Fruit fly (Drosophila melanogaster) whole organism, embryonic: ENCODE data around the gene asun.

ENCODE experiments used
- CG10654 ChIP-seq: fragments of 200-800 bp; sonication (Bioruptor generic); optimal IDR thresholded peaks from 2 replicates; lab custom pipeline; 2016; ENCODE audit warnings: missing biosample characterization, missing genetic modification characterization
- CG12391 ChIP-seq: fragments of 200-800 bp; sonication (Bioruptor generic); optimal IDR thresholded peaks from 3 replicates; lab custom pipeline; 2018; ENCODE audit warnings: missing biosample characterization, mild to moderate bottlenecking, missing genetic modification characterization, moderate library complexity
- CG12744 ChIP-seq: fragments of 200-800 bp; sonication (Bioruptor generic); optimal IDR thresholded peaks from 2 replicates; lab custom pipeline; 2016; ENCODE audit warnings: missing biosample characterization, missing genetic modification characterization
- CG14014 ChIP-seq: fragments of 200-800 bp; sonication (Bioruptor generic); IDR thresholded peaks from 2 replicates; pipeline ENCODE4 v1.3.6; 2022; ENCODE audit warnings: missing biosample characterization, missing genetic modification characterization
- CG16815 ChIP-seq: fragments of 200-800 bp; sonication (Bioruptor generic); optimal IDR thresholded peaks from 3 replicates; lab custom pipeline; 2017; ENCODE audit warnings: missing biosample characterization, mild to moderate bottlenecking, missing genetic modification characterization
- CG17802 ChIP-seq: fragments of 200-800 bp; sonication (Bioruptor generic); optimal IDR thresholded peaks from 2 replicates; lab custom pipeline; 2018; ENCODE audit warnings: missing biosample characterization, mild to moderate bottlenecking, missing genetic modification characterization, moderate library complexity
- CG17829 ChIP-seq: fragments of 200-800 bp; optimal IDR thresholded peaks from 2 replicates; lab custom pipeline; 2019; ENCODE audit warnings: missing biosample characterization, mild to moderate bottlenecking, missing genetic modification characterization, moderate library complexity
- CG2202 ChIP-seq: fragments of 200-800 bp; sonication (Bioruptor generic); optimal IDR thresholded peaks from 2 replicates; lab custom pipeline; 2018; ENCODE audit warnings: missing biosample characterization, mild to moderate bottlenecking, missing genetic modification characterization
- CG2875 ChIP-seq: fragments of 200-800 bp; sonication (Bioruptor generic); optimal IDR thresholded peaks from 2 replicates; lab custom pipeline; 2017; ENCODE audit warnings: missing biosample characterization, mild to moderate bottlenecking, missing genetic modification characterization, missing genetic modification reagents
- CG31441 ChIP-seq: fragments of 200-800 bp; sonication (Bioruptor generic); IDR thresholded peaks from 2 replicates; pipeline ENCODE4 v1.3.6; 2022; ENCODE audit warnings: missing biosample characterization, missing genetic modification characterization
- CG34422 ChIP-seq: fragments of 200-800 bp; sonication (Bioruptor generic); IDR thresholded peaks from 3 replicates; pipeline ENCODE4 v1.3.6; 2022; ENCODE audit warnings: missing biosample characterization, missing genetic modification characterization
- CG4820 ChIP-seq: fragments of 200-800 bp; sonication (Bioruptor generic); optimal IDR thresholded peaks from 3 replicates; lab custom pipeline; 2016; ENCODE audit warnings: missing biosample characterization, missing genetic modification characterization
- CG6175 ChIP-seq: fragments of 200-800 bp; sonication (Bioruptor generic); IDR thresholded peaks from 3 replicates; pipeline ENCODE4 v1.3.6; 2022; ENCODE audit warnings: missing biosample characterization, missing genetic modification characterization
- CG6272 ChIP-seq: fragments of 200-800 bp; sonication (Bioruptor generic); IDR thresholded peaks from 2 replicates; pipeline ENCODE4 v1.3.6; 2022; ENCODE audit warnings: missing biosample characterization, missing genetic modification characterization
- CG6654 ChIP-seq: fragments of 200-800 bp; sonication (Bioruptor generic); optimal IDR thresholded peaks from 2 replicates; lab custom pipeline; 2017; ENCODE audit warnings: missing biosample characterization, mild to moderate bottlenecking, missing genetic modification characterization
- CG6791 ChIP-seq: fragments of 200-800 bp; sonication (Bioruptor generic); IDR thresholded peaks from 3 replicates; pipeline ENCODE4 v1.3.6; 2022; ENCODE audit warnings: missing biosample characterization, missing genetic modification characterization; ENCODE audit not compliant: partially characterized antibody
- CG7928 ChIP-seq: fragments of 200-800 bp; sonication (Bioruptor generic); optimal IDR thresholded peaks from 2 replicates; lab custom pipeline; 2017; ENCODE audit warnings: missing biosample characterization, mild to moderate bottlenecking, missing genetic modification characterization
- CG8290 ChIP-seq, 3 experiments: fragments of 200-800 bp; sonication (Bioruptor generic); optimal IDR thresholded peaks; 2 replicates each; lab custom pipeline; 2016 to 2019; ENCODE audit warnings: missing biosample characterization in 3 of 3, missing genetic modification characterization in 3 of 3, mild to moderate bottlenecking in 2 of 3, moderate library complexity in 1 of 3
- CkIIα-i1 ChIP-seq: fragments of 200-800 bp; sonication (Bioruptor generic); IDR thresholded peaks from 2 replicates; pipeline ENCODE4 v1.3.6; 2022; ENCODE audit warnings: missing biosample characterization, missing genetic modification characterization
- E2f2 ChIP-seq: fragments of 200-800 bp; sonication (Bioruptor generic); IDR thresholded peaks from 2 replicates; pipeline ENCODE4 v1.3.6; 2022; ENCODE audit warnings: missing biosample characterization, missing genetic modification characterization
- HmgZ ChIP-seq: fragments of 200-800 bp; sonication (Bioruptor generic); optimal IDR thresholded peaks from 2 replicates; lab custom pipeline; 2018; ENCODE audit warnings: missing biosample characterization, mild to moderate bottlenecking, missing genetic modification characterization
- Hmr ChIP-seq: fragments of 200-800 bp; sonication (Bioruptor generic); optimal IDR thresholded peaks from 3 replicates; lab custom pipeline; 2017; ENCODE audit warnings: mild to moderate bottlenecking, missing biosample characterization, missing genetic modification reagents, missing genetic modification characterization
- Mes4 ChIP-seq: fragments of 200-800 bp; sonication (Bioruptor generic); optimal IDR thresholded peaks from 2 replicates; lab custom pipeline; 2016; ENCODE audit warnings: missing biosample characterization, missing genetic modification characterization
- Neu2 ChIP-seq: fragments of 200-800 bp; sonication (Bioruptor generic); optimal IDR thresholded peaks from 3 replicates; lab custom pipeline; 2016; ENCODE audit warnings: missing biosample characterization, missing genetic modification characterization, borderline replicate concordance
- Nf-YB ChIP-seq: fragments of 200-800 bp; sonication (Bioruptor generic); optimal IDR thresholded peaks from 3 replicates; lab custom pipeline; 2019; ENCODE audit warnings: missing biosample characterization, mild to moderate bottlenecking, missing genetic modification characterization, moderate library complexity
- ac ChIP-seq: fragments of 200-800 bp; sonication (Bioruptor generic); optimal IDR thresholded peaks from 3 replicates; lab custom pipeline; 2017; ENCODE audit warnings: missing biosample characterization, mild to moderate bottlenecking, missing genetic modification characterization
- ara ChIP-seq: fragments of 200-800 bp; sonication (Bioruptor generic); IDR thresholded peaks from 2 replicates; pipeline ENCODE4 v1.3.6; 2022; ENCODE audit warnings: missing biosample characterization, missing genetic modification characterization
- cato ChIP-seq: fragments of 200-800 bp; sonication (Bioruptor generic); optimal IDR thresholded peaks from 2 replicates; lab custom pipeline; 2016; ENCODE audit warnings: missing biosample characterization, missing genetic modification characterization, borderline replicate concordance
- chinmo ChIP-seq: fragments of 200-800 bp; sonication (Bioruptor generic); IDR thresholded peaks from 4 replicates; pipeline ENCODE4 v1.3.6; 2022; ENCODE audit warnings: missing biosample characterization, missing genetic modification characterization; ENCODE audit not compliant: partially characterized antibody
- dan ChIP-seq: fragments of 200-800 bp; sonication (Bioruptor generic); IDR thresholded peaks from 2 replicates; pipeline ENCODE4 v1.3.6; 2022; ENCODE audit warnings: missing biosample characterization, missing genetic modification characterization
- dmrt99B ChIP-seq: fragments of 200-800 bp; sonication (Bioruptor generic); optimal IDR thresholded peaks from 2 replicates; lab custom pipeline; 2018; ENCODE audit warnings: missing biosample characterization, mild to moderate bottlenecking, missing genetic modification characterization, moderate library complexity
- exex ChIP-seq: fragments of 200-800 bp; sonication (Bioruptor generic); optimal IDR thresholded peaks from 4 replicates; lab custom pipeline; 2018; ENCODE audit warnings: missing biosample characterization, mild to moderate bottlenecking, missing genetic modification characterization, moderate library complexity
- fd3F ChIP-seq: fragments of 200-800 bp; sonication (Bioruptor generic); optimal IDR thresholded peaks from 2 replicates; lab custom pipeline; 2018; ENCODE audit warnings: missing biosample characterization, mild to moderate bottlenecking, missing genetic modification characterization, moderate library complexity
- ftz-f1 ChIP-seq: fragments of 200-800 bp; sonication (Bioruptor generic); optimal IDR thresholded peaks from 2 replicates; lab custom pipeline; 2016; ENCODE audit warnings: missing biosample characterization, missing genetic modification characterization
- gcm ChIP-seq: fragments of 200-800 bp; sonication (Bioruptor generic); optimal IDR thresholded peaks from 2 replicates; lab custom pipeline; 2019; ENCODE audit warnings: missing biosample characterization, mild to moderate bottlenecking, missing genetic modification characterization, moderate library complexity
- hb ChIP-seq: fragments of 200-800 bp; sonication (Bioruptor generic); IDR thresholded peaks from 3 replicates; pipeline ENCODE4 v1.3.6; 2022; ENCODE audit warnings: missing biosample characterization, missing genetic modification characterization; ENCODE audit not compliant: partially characterized antibody
- inv ChIP-seq: fragments of 200-800 bp; sonication (Bioruptor generic); IDR thresholded peaks from 2 replicates; pipeline ENCODE4 v1.3.6; 2022; ENCODE audit warnings: missing biosample characterization, missing genetic modification characterization; ENCODE audit not compliant: partially characterized antibody
- jigr1 ChIP-seq: fragments of 200-800 bp; sonication (Bioruptor generic); IDR thresholded peaks from 3 replicates; pipeline ENCODE4 v1.3.6; 2022; ENCODE audit warnings: missing biosample characterization, missing genetic modification characterization
- jumu ChIP-seq: fragments of 200-800 bp; sonication (Bioruptor generic); optimal IDR thresholded peaks from 3 replicates; lab custom pipeline; 2016; ENCODE audit warnings: missing biosample characterization, missing genetic modification characterization
- mam ChIP-seq: fragments of 200-800 bp; sonication (Bioruptor generic); optimal IDR thresholded peaks from 3 replicates; lab custom pipeline; 2016; ENCODE audit warnings: missing biosample characterization, missing genetic modification characterization
- nerfin-2 ChIP-seq: fragments of 200-800 bp; sonication (Bioruptor generic); IDR thresholded peaks from 2 replicates; pipeline ENCODE4 v1.3.6; 2022; ENCODE audit warnings: missing biosample characterization, missing genetic modification characterization; ENCODE audit not compliant: partially characterized antibody
- pfk ChIP-seq: fragments of 200-800 bp; sonication (Bioruptor generic); optimal IDR thresholded peaks from 2 replicates; lab custom pipeline; 2018; ENCODE audit warnings: missing biosample characterization, mild to moderate bottlenecking, missing genetic modification characterization, moderate library complexity
- pnt ChIP-seq: fragments of 200-800 bp; sonication (Bioruptor generic); optimal IDR thresholded peaks from 3 replicates; lab custom pipeline; 2016; ENCODE audit warnings: missing biosample characterization, missing genetic modification characterization
- psq ChIP-seq: fragments of 200-800 bp; sonication (Bioruptor generic); optimal IDR thresholded peaks from 2 replicates; lab custom pipeline; 2017; ENCODE audit warnings: missing biosample characterization, missing genetic modification characterization
- pum ChIP-seq: fragments of 200-800 bp; sonication (Bioruptor generic); optimal IDR thresholded peaks from 2 replicates; lab custom pipeline; 2016; ENCODE audit warnings: missing biosample characterization, missing genetic modification characterization
- rib ChIP-seq: fragments of 200-800 bp; sonication (Bioruptor generic); IDR thresholded peaks from 2 replicates; pipeline ENCODE4 v1.3.6; 2022; ENCODE audit warnings: missing biosample characterization, missing genetic modification characterization
- sens ChIP-seq: fragments of 200-800 bp; sonication (Bioruptor generic); peaks from one replicate; lab custom pipeline; 2016; ENCODE audit warnings: missing biosample characterization, missing genetic modification characterization
- sens-2 ChIP-seq: fragments of 200-800 bp; sonication (Bioruptor generic); IDR thresholded peaks from 2 replicates; pipeline ENCODE4 v1.3.6; 2022; ENCODE audit warnings: missing biosample characterization, missing genetic modification characterization
- vfl ChIP-seq: fragments of 200-800 bp; sonication (Bioruptor generic); optimal IDR thresholded peaks from 2 replicates; lab custom pipeline; 2016; ENCODE audit warnings: missing biosample characterization, missing genetic modification characterization
- vvl ChIP-seq: fragments of 200-800 bp; sonication (Bioruptor generic); IDR thresholded peaks from 2 replicates; pipeline ENCODE4 v1.3.6; 2022; ENCODE audit warnings: missing biosample characterization, missing genetic modification characterization
- wdn ChIP-seq: fragments of 200-800 bp; sonication (Bioruptor generic); IDR thresholded peaks from 2 replicates; pipeline ENCODE4 v1.3.6; 2022; ENCODE audit warnings: missing biosample characterization, missing genetic modification characterization

Gene asun

dm6 chr3R:16230080-16230670, 33.9 kb upstream of the asun start (continued):
- TF ChIP-seq nerfin-2, result no peak
- TF ChIP-seq psq (GFP tag; lab: Kevin White, UChicago), result no peak
- TF ChIP-seq CG6175 (GFP tag; lab: Robert Waterston, UW), result no peak
- TF ChIP-seq dmrt99B, result no peak
- TF ChIP-seq CG6272 (GFP tag; lab: Robert Waterston, UW), result no peak
- no peak for TF ChIP-seq gcm (GFP tag; lab: Kevin White, UChicago)
- no peak for TF ChIP-seq chinmo (GFP tag; lab: Robert Waterston, UW)
- no peak for TF ChIP-seq CG12744 (GFP tag; lab: Kevin White, UChicago)
- TF ChIP-seq CG10654, result no peak
- TF ChIP-seq dan (GFP tag; lab: Robert Waterston, UW), result no peak
- no peak for TF ChIP-seq pnt (GFP tag; lab: Kevin White, UChicago)
- no peak for TF ChIP-seq CG12391 (tag; lab: Kevin White, UChicago)
- TF ChIP-seq CG2202, result no peak
- no peak for TF ChIP-seq hb
- no peak for TF ChIP-seq inv (GFP tag; lab: Robert Waterston, UW)
- TF ChIP-seq vvl (GFP tag; lab: Robert Waterston, UW), result no peak
- TF ChIP-seq HmgZ (tag; lab: Kevin White, UChicago), result peak; percentile 36
- TF ChIP-seq CG6791 (GFP tag; lab: Robert Waterston, UW), result no peak
- no peak for TF ChIP-seq vfl (GFP tag; lab: Kevin White, UChicago)
- TF ChIP-seq Neu2, result no peak
- no peak for TF ChIP-seq sens-2
- peak; percentile 50 for TF ChIP-seq Hmr (GFP tag; lab: Kevin White, UChicago)
- TF ChIP-seq exex (tag; lab: Kevin White, UChicago), result peak; percentile 63
- no peak for TF ChIP-seq CG8290 (GFP tag; optimal IDR thresholded peaks at IDR 0.05; lab: Kevin White, UChicago)
- TF ChIP-seq CG8290 (tag; optimal IDR thresholded peaks at IDR 0.05; lab: Kevin White, UChicago), result peak in 1 of 2 experiments; percentile 4
- peak; percentile 49 for TF ChIP-seq sens
- no peak for TF ChIP-seq pum (GFP tag; lab: Kevin White, UChicago)
- TF ChIP-seq jumu (GFP tag; lab: Kevin White, UChicago), result no peak
- no peak for TF ChIP-seq wdn (GFP tag; lab: Robert Waterston, UW)
- no peak for TF ChIP-seq CG14014 (GFP tag; lab: Robert Waterston, UW)
- no peak for TF ChIP-seq cato (GFP tag; lab: Kevin White, UChicago)
- no peak for TF ChIP-seq CG7928 (GFP tag; lab: Kevin White, UChicago)
- TF ChIP-seq CG17829 (tag; lab: Kevin White, UChicago), result no peak
- no peak for TF ChIP-seq ara
- TF ChIP-seq CG2875 (GFP tag; lab: Kevin White, UChicago), result no peak
- TF ChIP-seq CG17802, result no peak
- no peak for TF ChIP-seq jigr1
- no peak for TF ChIP-seq CG4820
- no peak for TF ChIP-seq CG6654
- TF ChIP-seq pfk (GFP tag; lab: Kevin White, UChicago), result no peak
- no peak for TF ChIP-seq CG34422
- TF ChIP-seq mam (GFP tag; lab: Kevin White, UChicago), result no peak
- no peak for TF ChIP-seq ac (GFP tag; lab: Kevin White, UChicago)
- no peak for TF ChIP-seq Nf-YB (GFP tag; lab: Kevin White, UChicago)
- no peak for TF ChIP-seq CkIIα-i1 (GFP tag; lab: Robert Waterston, UW)
- TF ChIP-seq E2f2, result no peak
- no peak for TF ChIP-seq CG31441 (GFP tag; lab: Robert Waterston, UW)
- TF ChIP-seq CG16815 (GFP tag; lab: Kevin White, UChicago), result no peak
- no peak for TF ChIP-seq fd3F
- no peak for TF ChIP-seq Mes4 (GFP tag; lab: Kevin White, UChicago)
- no peak for TF ChIP-seq rib (GFP tag; lab: Robert Waterston, UW)
- TF ChIP-seq ftz-f1 (GFP tag; lab: Kevin White, UChicago), result peak; percentile 67
